Worm (Caenorhabditis elegans) whole organism, L3 larva: ENCODE measurements around the gene nhr-171.

Experiments
- eor-1 ChIP-seq, 2 experiments: fragments of 150-350 bp; optimal IDR thresholded peaks; 2 replicates each; lab custom pipeline; 2014 to 2018; ENCODE audit warnings: missing biosample characterization in 2 of 2, missing genetic modification characterization in 2 of 2
- fos-1 ChIP-seq: fragments of 150-350 bp; optimal IDR thresholded peaks from 2 replicates; lab custom pipeline; 2014; ENCODE audit warnings: missing biosample characterization, missing genetic modification characterization
- lin-15B ChIP-seq: fragments of 150-350 bp; optimal IDR thresholded peaks from 2 replicates; lab custom pipeline; 2014; ENCODE audit warnings: missing biosample characterization, missing genetic modification characterization
- nhr-23 ChIP-seq: fragments of 150-350 bp; optimal IDR thresholded peaks from 2 replicates; lab custom pipeline; 2014; ENCODE audit warnings: missing biosample characterization, missing genetic modification reagents, missing genetic modification characterization
- nhr-43 ChIP-seq: sonication (generic microtip); optimal IDR thresholded peaks from 2 replicates; lab custom pipeline; 2016; ENCODE audit warnings: mild to moderate bottlenecking, missing genetic modification characterization, missing compliant biosample characterization; ENCODE audit not compliant: poor library complexity, severe bottlenecking
- nhr-76 ChIP-seq: fragments of 150-350 bp; sonication (generic microtip); optimal IDR thresholded peaks from 5 replicates; lab custom pipeline; 2014; ENCODE audit warnings: missing biosample characterization, missing genetic modification characterization
- pha-4 ChIP-seq: fragments of 150-350 bp; optimal IDR thresholded peaks from 2 replicates; lab custom pipeline; 2014; ENCODE audit warnings: missing biosample characterization, missing genetic modification reagents, missing genetic modification characterization
- snpc-4 ChIP-seq: fragments of 150-350 bp; optimal IDR thresholded peaks from 2 replicates; lab custom pipeline; 2014; ENCODE audit warnings: missing biosample characterization, missing genetic modification characterization

ce11 chrV:7508566-7509044, 3.0 kb upstream of the nhr-171 start, which contains the start of the genes str-31 and nhr-172:
- TF ChIP-seq lin-15B (no peak), nhr-43 (no peak), eor-1 (tag; optimal IDR thresholded peaks at IDR 0.05; lab: Kevin White, UChicago) (no peak), nhr-23 (peak; percentile 56), fos-1 (tag; lab: Kevin White, UChicago) (no peak), pha-4 (tag; lab: Kevin White, UChicago) (no peak), snpc-4 (tag; lab: Kevin White, UChicago) (no peak), nhr-76 (no peak)
